Worm (Caenorhabditis elegans) whole organism, L4 larva: ENCODE results near the gene frpr-13.

Experiments used
- ama-1 ChIP-seq: fragments of 150-350 bp; optimal IDR thresholded peaks from 2 replicates; lab custom pipeline; 2014; ENCODE audit warnings: inconsistent platforms, mixed read lengths
- egl-27 ChIP-seq: sonication (generic microtip); optimal IDR thresholded peaks from 3 replicates; lab custom pipeline; 2017; ENCODE audit warnings: missing biosample characterization, missing genetic modification reagents, missing genetic modification characterization
- mdt-29 ChIP-seq: fragments of 200-800 bp; sonication (Bioruptor generic); IDR thresholded peaks from 2 replicates; pipeline ENCODE4 v1.3.6; 2022; ENCODE audit warnings: missing genetic modification reagents, missing genetic modification characterization, missing compliant biosample characterization
- nhr-11 ChIP-seq: fragments of 150-350 bp; optimal IDR thresholded peaks from 2 replicates; lab custom pipeline; 2014; ENCODE audit warnings: missing biosample characterization, missing genetic modification characterization
- nhr-237 ChIP-seq: sonication (generic microtip); optimal IDR thresholded peaks from 2 replicates; lab custom pipeline; 2017; ENCODE audit warnings: missing biosample characterization, missing genetic modification characterization
- pha-4 ChIP-seq, 2 experiments: fragments of 150-350 bp in 1 of 2; fragments of 200-800 bp in 1 of 2; sonication (Bioruptor generic) in 1 of 2; IDR thresholded peaks in 1 of 2; optimal IDR thresholded peaks in 1 of 2; 2 replicates each; pipeline versions ENCODE4 v1.3.6 to Lab custom; 2014 to 2022; ENCODE audit warnings: missing genetic modification characterization in 2 of 2, missing genetic modification reagents in 2 of 2, missing biosample characterization in 1 of 2, missing compliant biosample characterization in 1 of 2
- unc-39 ChIP-seq: sonication (generic microtip); optimal IDR thresholded peaks from 2 replicates; lab custom pipeline; 2017; ENCODE audit warnings: missing biosample characterization, missing genetic modification characterization
- unc-62 ChIP-seq, 3 experiments: fragments of 150-350 bp in 1 of 3; sonication (generic microtip); optimal IDR thresholded peaks in 2 of 3; peaks in 1 of 3; 1 replicate in 1 of 3; 2 replicates in 2 of 3; lab custom pipeline; 2014 to 2017; ENCODE audit warnings: missing biosample characterization in 3 of 3, missing genetic modification characterization in 3 of 3, missing genetic modification reagents in 3 of 3, missing genotype in 1 of 3
- ztf-11 ChIP-seq: fragments of 150-350 bp; optimal IDR thresholded peaks from 2 replicates; lab custom pipeline; 2014; ENCODE audit warnings: missing biosample characterization, missing genetic modification characterization

- TF ChIP-seq ama-1 (lab: Kevin White, UChicago) (no peak), pha-4 (GFP tag; IDR thresholded peaks at IDR 0.05; lab: Robert Waterston, UW) (no peak), pha-4 (tag; optimal IDR thresholded peaks at IDR 0.05; lab: Kevin White, UChicago) (no peak), nhr-11 (tag; lab: Kevin White, UChicago) (no peak), unc-62 (GFP tag; optimal IDR thresholded peaks at IDR 0.05 in 1 of 2; lab: Kevin White, UChicago) (no peak), unc-62 (tag; optimal IDR thresholded peaks at IDR 0.05; lab: Kevin White, UChicago) (no peak), nhr-237 (tag; lab: Kevin White, UChicago) (no peak), unc-39 (tag; lab: Kevin White, UChicago) (no peak), mdt-29 (GFP tag; lab: Robert Waterston, UW) (no peak), egl-27 (tag; lab: Kevin White, UChicago) (no peak), ztf-11 (tag; lab: Kevin White, UChicago) (no peak)
Observed at ce11 chrV:8944481-8944880, 45.6 kb downstream of the frpr-13 start.
